Fruit fly (Drosophila melanogaster) whole organism, wandering third instar larva: Measurements from ENCODE around the gene Elal.

Experiments used
- Dif ChIP-seq: fragments of 200-275, 200-300 bp; sonication (Bioruptor generic); optimal IDR thresholded peaks from 2 replicates; lab custom pipeline; 2018; ENCODE audit warnings: missing biosample characterization, missing genetic modification characterization; ENCODE audit not compliant: partially characterized antibody
- OdsH ChIP-seq: fragments of 200-800 bp; sonication (Bioruptor generic); optimal IDR thresholded peaks from 2 replicates; lab custom pipeline; 2016; ENCODE audit warnings: missing biosample characterization, mild to moderate bottlenecking, missing genetic modification characterization
- Vsx2 ChIP-seq: fragments of 200-300, 225-300 bp; sonication (Bioruptor generic); optimal IDR thresholded peaks from 2 replicates; lab custom pipeline; 2018; ENCODE audit warnings: missing biosample characterization, missing genetic modification characterization; ENCODE audit not compliant: partially characterized antibody
- br ChIP-seq: fragments of 200-800 bp; sonication (Bioruptor generic); optimal IDR thresholded peaks from 2 replicates; lab custom pipeline; 2016; ENCODE audit warnings: missing biosample characterization, missing genetic modification characterization
- h ChIP-seq: fragments of 200-800 bp; sonication (Bioruptor generic); optimal IDR thresholded peaks from 3 replicates; lab custom pipeline; 2016; ENCODE audit warnings: missing biosample characterization, mild to moderate bottlenecking, missing genetic modification characterization
- pan ChIP-seq: fragments of >200 bp; optimal IDR thresholded peaks from 2 replicates; lab custom pipeline; 2017
- psq ChIP-seq: fragments of 200-800 bp; sonication (Bioruptor generic); optimal IDR thresholded peaks from 3 replicates; lab custom pipeline; 2017; ENCODE audit warnings: missing biosample characterization, mild to moderate bottlenecking, missing genetic modification characterization, moderate library complexity

dm6 chr3R:24905959-24906634 lies 40.9 kb downstream of the Elal start, which contains the start of gene CG13643:
- TF ChIP-seq br (GFP tag; lab: Kevin White, UChicago) (no peak), Vsx2 (GFP tag; lab: Kevin White, UChicago) (no peak), pan (lab: Kevin White, UChicago) (no peak), Dif (GFP tag; lab: Kevin White, UChicago) (no peak), h (GFP tag; lab: Kevin White, UChicago) (no peak), psq (GFP tag; lab: Kevin White, UChicago) (no peak), OdsH (GFP tag; lab: Kevin White, UChicago) (no peak)
